Worm (Caenorhabditis elegans) whole organism, young adult: ENCODE data around the gene mab-10.

ENCODE experiments used
- B0035.1 ChIP-seq: sonication (generic microtip); optimal IDR thresholded peaks from 2 replicates; lab custom pipeline; 2016; ENCODE audit warnings: missing genetic modification characterization, mild to moderate bottlenecking, missing compliant biosample characterization, missing genotype, missing genetic modification reagents
- B0336.3 ChIP-seq: fragments of 200-800 bp; sonication (Bioruptor generic); IDR thresholded peaks from 2 replicates; pipeline ENCODE4 v1.3.6; 2022; ENCODE audit warnings: missing genetic modification characterization, missing compliant biosample characterization
- F33H1.4 ChIP-seq: fragments of 200-800 bp; sonication (Bioruptor generic); IDR thresholded peaks from 2 replicates; pipeline ENCODE4 v1.3.6; 2022; ENCODE audit warnings: missing genetic modification reagents, missing genetic modification characterization, missing compliant biosample characterization
- F37B4.10 ChIP-seq: fragments of 200-800 bp; sonication (Bioruptor generic); IDR thresholded peaks from 2 replicates; pipeline ENCODE4 v1.3.6; 2022; ENCODE audit warnings: missing genetic modification characterization, missing compliant biosample characterization
- F49E8.2 ChIP-seq: sonication (generic microtip); optimal IDR thresholded peaks from 3 replicates; lab custom pipeline; 2017; ENCODE audit warnings: missing genetic modification characterization, mild to moderate bottlenecking, missing compliant biosample characterization, antibody characterized with exemption, moderate library complexity; ENCODE audit not compliant: insufficient read depth
- T07F8.4 ChIP-seq: sonication (generic microtip); optimal IDR thresholded peaks from 2 replicates; lab custom pipeline; 2016; ENCODE audit warnings: mild to moderate bottlenecking, missing genetic modification characterization, moderate library complexity, missing compliant biosample characterization
- Y56A3A.18 ChIP-seq: fragments of 200-800 bp; sonication (Bioruptor generic); IDR thresholded peaks from 2 replicates; pipeline ENCODE4 v1.3.6; 2022; ENCODE audit warnings: missing genetic modification reagents, missing genetic modification characterization, missing compliant biosample characterization
- Y95B8A.8 ChIP-seq: fragments of 200-800 bp; sonication (Bioruptor generic); IDR thresholded peaks from 2 replicates; pipeline ENCODE4 v1.3.6; 2022; ENCODE audit warnings: missing genetic modification reagents, missing genetic modification characterization, missing compliant biosample characterization
- akir-1 ChIP-seq: fragments of 200-800 bp; sonication (Bioruptor generic); optimal IDR thresholded peaks from 2 replicates; lab custom pipeline; 2018; ENCODE audit warnings: mild to moderate bottlenecking, missing genetic modification characterization, moderate library complexity, missing compliant biosample characterization
- aptf-2 ChIP-seq: fragments of 200-800 bp; sonication (Bioruptor generic); conservative IDR thresholded peaks from 2 replicates; pipeline ENCODE4 v1.3.6; 2022; ENCODE audit warnings: missing genetic modification reagents, missing genetic modification characterization, missing compliant biosample characterization
- attf-5 ChIP-seq: fragments of 200-800 bp; sonication (Bioruptor generic); optimal IDR thresholded peaks from 2 replicates; lab custom pipeline; 2018; ENCODE audit warnings: mild to moderate bottlenecking, missing genetic modification characterization, missing compliant biosample characterization
- bed-1 ChIP-seq: fragments of 200-800 bp; sonication (Bioruptor generic); IDR thresholded peaks from 2 replicates; pipeline ENCODE4 v1.3.6; 2022; ENCODE audit warnings: missing genetic modification reagents, missing genetic modification characterization, missing compliant biosample characterization
- ccch-3 ChIP-seq: fragments of 200-800 bp; sonication (Bioruptor generic); optimal IDR thresholded peaks from 2 replicates; lab custom pipeline; 2018; ENCODE audit warnings: mild to moderate bottlenecking, missing genetic modification characterization, missing compliant biosample characterization
- cebp-1 ChIP-seq, 2 experiments: fragments of 200-800 bp in 1 of 2; sonication (Bioruptor generic) in 1 of 2; sonication (generic microtip) in 1 of 2; IDR thresholded peaks in 1 of 2; optimal IDR thresholded peaks in 1 of 2; 2 replicates each; pipeline versions ENCODE4 v1.3.6 to Lab custom; 2017 to 2022; ENCODE audit warnings: missing compliant biosample characterization in 2 of 2, missing genetic modification characterization in 2 of 2, mild to moderate bottlenecking in 1 of 2, missing genetic modification reagents in 1 of 2, moderate library complexity in 1 of 2
- ceh-27 ChIP-seq: fragments of 200-800 bp; sonication (Bioruptor generic); optimal IDR thresholded peaks from 2 replicates; lab custom pipeline; 2018; ENCODE audit warnings: mild to moderate bottlenecking, missing genetic modification characterization, moderate library complexity, missing compliant biosample characterization
- chd-7 ChIP-seq: sonication (generic microtip); optimal IDR thresholded peaks from 2 replicates; lab custom pipeline; 2016; ENCODE audit warnings: mild to moderate bottlenecking, missing genetic modification characterization, moderate library complexity, missing compliant biosample characterization
- dox-1 ChIP-seq: fragments of 200-800 bp; sonication (Bioruptor generic); IDR thresholded peaks from 2 replicates; pipeline ENCODE4 v1.3.6; 2022; ENCODE audit warnings: missing genetic modification reagents, missing genetic modification characterization, missing compliant biosample characterization
- dpl-1 ChIP-seq: fragments of 150-350 bp; optimal IDR thresholded peaks from 2 replicates; lab custom pipeline; 2014; ENCODE audit warnings: missing biosample characterization, missing genetic modification reagents, missing genetic modification characterization
- efl-1 ChIP-seq: fragments of 150-350 bp; optimal IDR thresholded peaks from 2 replicates; lab custom pipeline; 2014; ENCODE audit warnings: missing biosample characterization, missing genetic modification reagents, missing genetic modification characterization
- egl-44 ChIP-seq: fragments of 200-800 bp; sonication (Bioruptor generic); IDR thresholded peaks from 2 replicates; pipeline ENCODE4 v1.3.6; 2022; ENCODE audit warnings: missing genetic modification reagents, missing genetic modification characterization, missing compliant biosample characterization
- ekl-4 ChIP-seq: fragments of 200-800 bp; sonication (Bioruptor generic); IDR thresholded peaks from 2 replicates; pipeline ENCODE4 v1.3.6; 2022; ENCODE audit warnings: missing genetic modification reagents, missing genetic modification characterization, missing compliant biosample characterization
- hlh-26 ChIP-seq: fragments of 200-800 bp; sonication (Bioruptor generic); conservative IDR thresholded peaks from 2 replicates; pipeline ENCODE4 v1.3.6; 2022; ENCODE audit warnings: missing genetic modification reagents, missing genetic modification characterization, missing compliant biosample characterization
- hmg-1.2 ChIP-seq: fragments of 200-800 bp; sonication (Bioruptor generic); IDR thresholded peaks from 2 replicates; pipeline ENCODE4 v1.3.6; 2022; ENCODE audit warnings: missing genetic modification reagents, missing genetic modification characterization, missing compliant biosample characterization
- hmg-20 ChIP-seq: fragments of 200-800 bp; sonication (Bioruptor generic); IDR thresholded peaks from 2 replicates; pipeline ENCODE4 v1.3.6; 2022; ENCODE audit warnings: missing genetic modification reagents, missing genetic modification characterization, missing compliant biosample characterization
- lag-1 ChIP-seq: fragments of 200-800 bp; sonication (Bioruptor generic); IDR thresholded peaks from 2 replicates; pipeline ENCODE4 v1.3.6; 2022; ENCODE audit warnings: missing genetic modification reagents, missing genetic modification characterization, missing compliant biosample characterization
- let-526 ChIP-seq: fragments of 200-800 bp; sonication (Bioruptor generic); IDR thresholded peaks from 2 replicates; pipeline ENCODE4 v1.3.6; 2022; ENCODE audit warnings: missing genetic modification reagents, missing genetic modification characterization, missing compliant biosample characterization
- lin-35 ChIP-seq, 3 experiments: fragments of 150-350 bp in 2 of 3; sonication (generic microtip) in 1 of 3; optimal IDR thresholded peaks; 2 replicates each; lab custom pipeline; 2014 to 2018; ENCODE audit warnings: missing biosample characterization in 3 of 3, missing genetic modification characterization in 3 of 3, missing genetic modification reagents in 3 of 3
- lin-40 ChIP-seq: sonication (generic microtip); optimal IDR thresholded peaks from 2 replicates; lab custom pipeline; 2016; ENCODE audit warnings: missing genetic modification characterization, mild to moderate bottlenecking, missing compliant biosample characterization, missing genotype, missing genetic modification reagents
- madf-3 ChIP-seq: fragments of 200-800 bp; sonication (Bioruptor generic); IDR thresholded peaks from 2 replicates; pipeline ENCODE4 v1.3.6; 2022; ENCODE audit warnings: missing genetic modification reagents, missing genetic modification characterization, missing compliant biosample characterization
- nfyb-1 ChIP-seq: fragments of 200-800 bp; sonication (Bioruptor generic); IDR thresholded peaks from 2 replicates; pipeline ENCODE4 v1.3.6; 2022; ENCODE audit warnings: missing genetic modification reagents, missing genetic modification characterization, missing compliant biosample characterization
- nhr-120 ChIP-seq: fragments of 200-800 bp; sonication (Bioruptor generic); IDR thresholded peaks from 2 replicates; pipeline ENCODE4 v1.3.6; 2022; ENCODE audit warnings: missing genetic modification characterization, missing compliant biosample characterization
- sdz-38 ChIP-seq: sonication (generic microtip); optimal IDR thresholded peaks from 2 replicates; lab custom pipeline; 2016; ENCODE audit warnings: missing genotype, missing genetic modification characterization, missing compliant biosample characterization
- snpc-1.3 ChIP-seq: sonication (generic microtip); optimal IDR thresholded peaks from 2 replicates; lab custom pipeline; 2017; ENCODE audit warnings: missing genetic modification characterization, mild to moderate bottlenecking, missing compliant biosample characterization, antibody characterized with exemption, moderate library complexity, missing genotype, missing genetic modification reagents; ENCODE audit not compliant: insufficient read depth
- snpc-3.4 ChIP-seq: sonication (generic microtip); optimal IDR thresholded peaks from 2 replicates; lab custom pipeline; 2017; ENCODE audit warnings: missing genetic modification characterization, mild to moderate bottlenecking, missing compliant biosample characterization, antibody characterized with exemption, moderate library complexity, missing genotype, missing genetic modification reagents
- somi-1 ChIP-seq: fragments of 200-800 bp; sonication (Bioruptor generic); optimal IDR thresholded peaks from 2 replicates; lab custom pipeline; 2018; ENCODE audit warnings: mild to moderate bottlenecking, missing genetic modification characterization, missing compliant biosample characterization
- tlf-1 ChIP-seq: fragments of 200-800 bp; sonication (Bioruptor generic); optimal IDR thresholded peaks from 2 replicates; lab custom pipeline; 2018; ENCODE audit warnings: mild to moderate bottlenecking, missing genetic modification characterization, missing compliant biosample characterization
- unc-62 ChIP-seq: fragments of 150-350 bp; optimal IDR thresholded peaks from 2 replicates; lab custom pipeline; 2014; ENCODE audit warnings: missing biosample characterization, missing genetic modification reagents, missing genetic modification characterization
- ztf-26 ChIP-seq: sonication (generic microtip); optimal IDR thresholded peaks from 2 replicates; lab custom pipeline; 2017; ENCODE audit warnings: missing genetic modification characterization, missing compliant biosample characterization

mab-10 gene

ce11 chrII:10527649-10528134 lies at the start of gene mab-10 (continued):
- TF ChIP-seq aptf-2 (GFP tag; lab: Robert Waterston, UW) (no peak), B0035.1 (tag; lab: Kevin White, UChicago) (no peak), ekl-4 (no peak), ceh-27 (peak; percentile 35), cebp-1 (GFP tag; IDR thresholded peaks at IDR 0.05; lab: Robert Waterston, UW) (no peak), cebp-1 (tag; optimal IDR thresholded peaks at IDR 0.05; lab: Kevin White, UChicago) (peak; percentile 66)
- TF ChIP-seq, all 124 proteins: peak for 25

- TF ChIP-seq ztf-26, result no peak
- no peak for TF ChIP-seq nfyb-1 (GFP tag; lab: Robert Waterston, UW)
- no peak for TF ChIP-seq Y95B8A.8 (GFP tag; lab: Robert Waterston, UW)
- no peak for TF ChIP-seq lag-1 (GFP tag; lab: Robert Waterston, UW)
- TF ChIP-seq unc-62 (GFP tag; lab: Kevin White, UChicago), result no peak
- no peak for TF ChIP-seq snpc-1.3 (tag; lab: Kevin White, UChicago)
- no peak for TF ChIP-seq dpl-1 (GFP tag; lab: Kevin White, UChicago)
- no peak for TF ChIP-seq hlh-26 (GFP tag; lab: Robert Waterston, UW)
- TF ChIP-seq madf-3 (GFP tag; lab: Robert Waterston, UW), result no peak
- no peak for TF ChIP-seq lin-40 (tag; lab: Kevin White, UChicago)
- no peak for TF ChIP-seq egl-44 (GFP tag; lab: Robert Waterston, UW)
- TF ChIP-seq akir-1, result no peak
- TF ChIP-seq tlf-1 (GFP tag; lab: Kevin White, UChicago), result no peak
- no peak for TF ChIP-seq F37B4.10 (GFP tag; lab: Robert Waterston, UW)
- TF ChIP-seq sdz-38 (tag; lab: Kevin White, UChicago), result no peak
- TF ChIP-seq hmg-1.2, result no peak
- no peak for TF ChIP-seq F49E8.2
- no peak for TF ChIP-seq T07F8.4 (tag; lab: Kevin White, UChicago)
- TF ChIP-seq let-526, result no peak
- TF ChIP-seq, all 124 proteins: peak for 0
These were observed 48.5 kb upstream of the mab-10 start, which contains the start of gene clec-59 for ce11 chrII:10479348-10479747. Gene clec-59, minus strand, starts transcription at chrII:10479448.

ce11 chrII:10480043-10480442 lies 47.8 kb upstream of the mab-10 start:
- TF ChIP-seq F33H1.4 (GFP tag; lab: Robert Waterston, UW) (no peak), bed-1 (no peak), T07F8.4 (tag; lab: Kevin White, UChicago) (no peak), hmg-20 (GFP tag; lab: Robert Waterston, UW) (no peak), efl-1 (GFP tag; lab: Kevin White, UChicago) (no peak), attf-5 (GFP tag; lab: Kevin White, UChicago) (no peak), nhr-120 (GFP tag; lab: Robert Waterston, UW) (no peak), lin-40 (tag; lab: Kevin White, UChicago) (no peak), somi-1 (GFP tag; lab: Kevin White, UChicago) (no peak), Y56A3A.18 (no peak), akir-1 (no peak), ccch-3 (GFP tag; lab: Kevin White, UChicago) (no peak), snpc-3.4 (tag; lab: Kevin White, UChicago) (no peak), lin-35 (GFP tag; optimal IDR thresholded peaks at IDR 0.05; lab: Kevin White, UChicago) (no peak), dox-1 (GFP tag; lab: Robert Waterston, UW) (no peak), ceh-27 (no peak), chd-7 (tag; lab: Kevin White, UChicago) (no peak), sdz-38 (tag; lab: Kevin White, UChicago) (no peak), B0336.3 (no peak)
